Worm (Caenorhabditis elegans): ENCODE results near the gene nape-2.

nape-2 gene

ce11 chrIV:3725361-3725760 is 13.4 kb downstream of the nape-2 start, which contains the start of gene Y37E11AM.2:
Y37E11AM.2 (minus strand) TSS chrIV:3725461.
- TF ChIP-seq blmp-1 (tag; optimal IDR thresholded peaks at IDR 0.05; ENCODE audit: insufficient read depth) = no peak
- TF ChIP-seq nhr-237 (tag; optimal IDR thresholded peaks at IDR 0.05) = no peak
- no peak for TF ChIP-seq sma-3 (GFP tag; optimal IDR thresholded peaks at IDR 0.05)
- TF ChIP-seq snpc-4 (tag; optimal IDR thresholded peaks at IDR 0.05) = no peak
- no peak for TF ChIP-seq lsy-2 (tag; optimal IDR thresholded peaks at IDR 0.05)
- TF ChIP-seq ZK546.5 (tag; optimal IDR thresholded peaks at IDR 0.05) = no peak
- TF ChIP-seq mab-5 (tag; optimal IDR thresholded peaks at IDR 0.05) = no peak
- TF ChIP-seq unc-55 (GFP tag; optimal IDR thresholded peaks at IDR 0.05) = no peak
- no peak for TF ChIP-seq R02D3.7 (tag; optimal IDR thresholded peaks at IDR 0.05)
- no peak for TF ChIP-seq dmd-4 (tag; optimal IDR thresholded peaks at IDR 0.05)
- TF ChIP-seq ztf-11 (tag; optimal IDR thresholded peaks at IDR 0.05) = no peak
- no peak for TF ChIP-seq nhr-6 (tag; optimal IDR thresholded peaks at IDR 0.05)
- no peak for TF ChIP-seq nhr-11 (tag; optimal IDR thresholded peaks at IDR 0.05)
- no peak for TF ChIP-seq crh-2 (tag; optimal IDR thresholded peaks at IDR 0.05)
- no peak for TF ChIP-seq nhr-10 (tag; optimal IDR thresholded peaks at IDR 0.05)
- TF ChIP-seq mbf-1 (tag; optimal IDR thresholded peaks at IDR 0.05) = no peak

- TF ChIP-seq zag-1 (tag; optimal IDR thresholded peaks at IDR 0.05) = no peak
Measured at ce11 chrIV:3722690-3723089, 16.0 kb downstream of the nape-2 start, which contains the start of gene Y37E11AM.4. Y37E11AM.4 (minus strand) TSS chrIV:3722790.

ce11 chrIV:3721973-3722372 is 16.8 kb downstream of the nape-2 start:
- TF ChIP-seq skn-1 (tag; optimal IDR thresholded peaks at IDR 0.05) (no peak), crh-2 (tag; optimal IDR thresholded peaks at IDR 0.05) (no peak), lsy-2 (tag; optimal IDR thresholded peaks at IDR 0.05) (no peak), mbf-1 (tag; optimal IDR thresholded peaks at IDR 0.05) (no peak), fos-1 (tag; optimal IDR thresholded peaks at IDR 0.05) (no peak), R02D3.7 (tag; optimal IDR thresholded peaks at IDR 0.05) (no peak), sma-9 (GFP tag; optimal IDR thresholded peaks at IDR 0.05) (no peak), sma-9 (tag; optimal IDR thresholded peaks at IDR 0.05) (no peak), unc-39 (tag; optimal IDR thresholded peaks at IDR 0.05) (no peak), F13H6.1 (tag; optimal IDR thresholded peaks at IDR 0.05) (no peak), Y55F3AM.14 (GFP tag; optimal IDR thresholded peaks at IDR 0.05) (no peak), ZK546.5 (tag; optimal IDR thresholded peaks at IDR 0.05) (no peak), aly-2 (tag; optimal IDR thresholded peaks at IDR 0.05) (no peak)

- TF ChIP-seq unc-62 (GFP tag; optimal IDR thresholded peaks at IDR 0.05) = no peak
- TF ChIP-seq gmeb-1 (tag; optimal IDR thresholded peaks at IDR 0.05) = no peak
- no peak for TF ChIP-seq nhr-23 (tag; optimal IDR thresholded peaks at IDR 0.05)
- TF ChIP-seq mab-5 (tag; optimal IDR thresholded peaks at IDR 0.05) = no peak
- no peak for TF ChIP-seq nhr-11 (tag; optimal IDR thresholded peaks at IDR 0.05)
- no peak for TF ChIP-seq snpc-4 (tag; optimal IDR thresholded peaks at IDR 0.05)
- no peak for TF ChIP-seq fos-1 (tag; optimal IDR thresholded peaks at IDR 0.05)
- TF ChIP-seq mdl-1 (tag; optimal IDR thresholded peaks at IDR 0.05) = no peak
- no peak for TF ChIP-seq nhr-77 (tag; optimal IDR thresholded peaks at IDR 0.05)
Measured at ce11 chrIV:3720644-3721043, 18.1 kb downstream of the nape-2 start.

- TF ChIP-seq nhr-12 (tag; optimal IDR thresholded peaks at IDR 0.05) (no peak), nhr-21 (tag; optimal IDR thresholded peaks at IDR 0.05) (no peak), lin-39 (tag; optimal IDR thresholded peaks at IDR 0.05) (no peak)
Measured at ce11 chrIV:3719057-3719456, 19.7 kb downstream of the nape-2 start, which contains the start of gene Y37E11AM.3. Y37E11AM.3 (minus strand) TSS chrIV:3719157.

- TF ChIP-seq unc-39 (tag; optimal IDR thresholded peaks at IDR 0.05) (no peak), ztf-11 (tag; optimal IDR thresholded peaks at IDR 0.05) (no peak), aly-2 (tag; optimal IDR thresholded peaks at IDR 0.05) (no peak), ama-1 (optimal IDR thresholded peaks at IDR 0.05) (no peak), ZK546.5 (tag; optimal IDR thresholded peaks at IDR 0.05) (no peak), nhr-23 (tag; optimal IDR thresholded peaks at IDR 0.05) (no peak), dmd-4 (tag; optimal IDR thresholded peaks at IDR 0.05) (no peak), nhr-25 (tag; optimal IDR thresholded peaks at IDR 0.05) (no peak), zag-1 (tag; optimal IDR thresholded peaks at IDR 0.05) (no peak), mdl-1 (tag; optimal IDR thresholded peaks at IDR 0.05) (no peak), lin-11 (tag; optimal IDR thresholded peaks at IDR 0.05) (no peak), mab-5 (tag; optimal IDR thresholded peaks at IDR 0.05) (no peak), alr-1 (tag; optimal IDR thresholded peaks at IDR 0.05) (no peak), gmeb-1 (tag; optimal IDR thresholded peaks at IDR 0.05) (no peak), egl-27 (tag; optimal IDR thresholded peaks at IDR 0.05) (no peak), lsy-2 (tag; optimal IDR thresholded peaks at IDR 0.05) (no peak), crh-2 (tag; optimal IDR thresholded peaks at IDR 0.05) (no peak), C34F6.9 (tag; optimal IDR thresholded peaks at IDR 0.05) (no peak)
Measured at ce11 chrIV:3710737-3711136, 28.0 kb downstream of the nape-2 start.
